Fruit fly (Drosophila melanogaster) whole organism, wandering third instar larva: ENCODE measurements around the gene CG6380.

Experiments used
- Abd-B ChIP-seq: fragments of >200 bp; optimal IDR thresholded peaks from 2 replicates; lab custom pipeline; 2017; ENCODE audit warnings: missing biosample characterization, missing genetic modification characterization
- Dfd ChIP-seq: fragments of >200 bp; optimal IDR thresholded peaks from 2 replicates; lab custom pipeline; 2017; ENCODE audit warnings: missing biosample characterization, missing genetic modification characterization
- Hr78 ChIP-seq: fragments of >200 bp; optimal IDR thresholded peaks from 2 replicates; lab custom pipeline; 2017; ENCODE audit warnings: missing biosample characterization, missing genetic modification characterization
- N ChIP-seq: fragments of >200 bp; optimal IDR thresholded peaks from 2 replicates; lab custom pipeline; 2018; ENCODE audit warnings: missing biosample characterization, missing external identifiers, missing genetic modification characterization
- dl ChIP-seq, 2 experiments: fragments of 175-275, 200-275 bp in 1 of 2; fragments of 200-275 bp in 1 of 2; sonication (Bioruptor generic); optimal IDR thresholded peaks; lab custom pipeline; 2018; ENCODE audit warnings: mild to moderate bottlenecking in 2 of 2, missing biosample characterization in 2 of 2, missing genetic modification characterization in 2 of 2, moderate library complexity in 2 of 2; ENCODE audit not compliant: partially characterized antibody in 2 of 2, insufficient read depth in 1 of 2
- dsf ChIP-seq: sonication (Bioruptor generic); optimal IDR thresholded peaks from 2 replicates; lab custom pipeline; 2016; ENCODE audit warnings: missing biosample characterization, missing genetic modification characterization, borderline replicate concordance
- fru ChIP-seq: fragments of 200-800 bp; sonication (Bioruptor generic); optimal IDR thresholded peaks from 3 replicates; lab custom pipeline; 2016; ENCODE audit warnings: missing biosample characterization, mild to moderate bottlenecking, missing genetic modification characterization
- h ChIP-seq: fragments of 200-800 bp; sonication (Bioruptor generic); optimal IDR thresholded peaks from 3 replicates; lab custom pipeline; 2016; ENCODE audit warnings: missing biosample characterization, mild to moderate bottlenecking, missing genetic modification characterization
- pan ChIP-seq: fragments of >200 bp; optimal IDR thresholded peaks from 2 replicates; lab custom pipeline; 2017
- usp ChIP-seq: fragments of >200 bp; optimal IDR thresholded peaks from 2 replicates; lab custom pipeline; 2017; ENCODE audit warnings: missing biosample characterization, missing genetic modification characterization
- woc ChIP-seq: sonication (Bioruptor generic); optimal IDR thresholded peaks from 2 replicates; lab custom pipeline; 2016; ENCODE audit warnings: missing biosample characterization, mild to moderate bottlenecking, missing genetic modification characterization

- TF ChIP-seq woc (no peak), N (GFP tag; lab: Kevin White, UChicago) (no peak), Dfd (GFP tag; lab: Kevin White, UChicago) (no peak), fru (GFP tag; lab: Kevin White, UChicago) (no peak), dl (GFP tag; optimal IDR thresholded peaks at IDR 0.05; lab: Kevin White, UChicago; ENCODE audit: insufficient read depth in 1 of 2, partially characterized antibody in 2 of 2) (no peak), dsf (no peak), Abd-B (GFP tag; lab: Kevin White, UChicago) (no peak), h (no peak), usp (GFP tag; lab: Kevin White, UChicago) (no peak), pan (lab: Kevin White, UChicago) (no peak), Hr78 (no peak)
Observed at dm6 chr2L:17262231-17262630, 29.8 kb downstream of the CG6380 start.
